Fruit fly (Drosophila melanogaster) whole organism: ENCODE measurements around the gene tal-2A.

ENCODE experiments used
- CG8478 ChIP-seq: fragments of >200 bp; optimal IDR thresholded peaks from 2 replicates; lab custom pipeline; 2018; ENCODE audit warnings: inconsistent platforms
- Dll ChIP-seq: fragments of >200 bp; optimal IDR thresholded peaks from 2 replicates; lab custom pipeline; 2017
- EcR ChIP-seq, 2 experiments: fragments of >200 bp; optimal IDR thresholded peaks; 2 replicates each; lab custom pipeline; 2017; ENCODE audit warnings: missing biosample characterization in 2 of 2, missing genetic modification characterization in 2 of 2, missing genetic modification reagents in 2 of 2
- pan ChIP-seq: fragments of >200 bp; optimal IDR thresholded peaks from 2 replicates; lab custom pipeline; 2017
- psq ChIP-seq: fragments of >200 bp; optimal IDR thresholded peaks from 2 replicates; lab custom pipeline; 2017
- usp ChIP-seq: fragments of >200 bp; optimal IDR thresholded peaks from 2 replicates; lab custom pipeline; 2017; ENCODE audit warnings: missing biosample characterization, missing genetic modification characterization, mixed read lengths

- no peak for TF ChIP-seq psq
- TF ChIP-seq usp (GFP tag; lab: Kevin White, UChicago), result no peak
- no peak for TF ChIP-seq EcR (GFP tag; optimal IDR thresholded peaks at IDR 0.05; lab: Kevin White, UChicago)
- TF ChIP-seq CG8478, result no peak
- TF ChIP-seq pan (lab: Kevin White, UChicago), result no peak
- no peak for TF ChIP-seq Dll
Measured at dm6 chr3R:13796071-13796470, 16.8 kb upstream of the tal-2A start.
